Fruit fly (Drosophila melanogaster): ENCODE measurements around the gene CG10866.

Gene CG10866

DNA sequence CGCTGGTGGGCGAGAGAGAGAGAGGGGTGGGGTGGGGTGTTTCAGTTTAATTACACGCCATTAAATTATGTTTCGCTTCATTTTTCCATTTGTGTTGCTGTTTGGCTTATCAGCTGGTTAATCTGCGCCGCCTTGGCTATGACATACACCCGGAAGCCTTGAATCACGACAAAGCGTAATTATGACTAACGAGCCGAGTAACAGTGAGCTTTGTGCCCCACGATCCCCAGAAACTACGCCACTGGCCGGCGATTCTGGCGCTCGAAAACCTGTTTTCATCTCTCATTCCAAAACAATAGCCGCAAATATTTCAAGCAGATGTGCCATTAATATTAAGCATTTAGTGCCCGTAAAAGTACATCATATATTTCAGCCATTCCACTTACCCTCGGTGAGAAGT, 14.1 kb upstream of the CG10866 start:
- no peak for TF ChIP-seq Ets98B (GFP tag; IDR thresholded peaks at IDR 0.05)
- no peak for TF ChIP-seq CG32121 (GFP tag; IDR thresholded peaks at IDR 0.05)
- no peak for TF ChIP-seq CG4496 (GFP tag; IDR thresholded peaks at IDR 0.05)
- no peak for TF ChIP-seq CG15710 (tag; optimal IDR thresholded peaks at IDR 0.05)
- TF ChIP-seq fd96Ca (GFP tag; IDR thresholded peaks at IDR 0.05) = no peak
- TF ChIP-seq CG17806 (tag; optimal IDR thresholded peaks at IDR 0.05) = no peak
- no peak for TF ChIP-seq CG12605 (GFP tag; IDR thresholded peaks at IDR 0.05)
- TF ChIP-seq Snoo (tag; optimal IDR thresholded peaks at IDR 0.05) = no peak
- TF ChIP-seq CG9948 (tag; optimal IDR thresholded peaks at IDR 0.05) = no peak
- no peak for TF ChIP-seq CG10348 (GFP tag; IDR thresholded peaks at IDR 0.05)
- TF ChIP-seq gl (tag; optimal IDR thresholded peaks at IDR 0.05) = no peak
- no peak for TF ChIP-seq EcR (GFP tag; optimal IDR thresholded peaks at IDR 0.05)
- no peak for TF ChIP-seq CG8159 (tag; optimal IDR thresholded peaks at IDR 0.05)
- TF ChIP-seq CG13204 (GFP tag; optimal IDR thresholded peaks at IDR 0.05) = no peak
- no peak for TF ChIP-seq Pif1A (GFP tag; optimal IDR thresholded peaks at IDR 0.05)
- no peak for TF ChIP-seq CG34367 (tag; optimal IDR thresholded peaks at IDR 0.05)
- TF ChIP-seq Pif1B (GFP tag; optimal IDR thresholded peaks at IDR 0.05) = no peak
- no peak for TF ChIP-seq rn (GFP tag; IDR thresholded peaks at IDR 0.05)
- no peak for TF ChIP-seq D1 (tag; optimal IDR thresholded peaks at IDR 0.05)

DNA sequence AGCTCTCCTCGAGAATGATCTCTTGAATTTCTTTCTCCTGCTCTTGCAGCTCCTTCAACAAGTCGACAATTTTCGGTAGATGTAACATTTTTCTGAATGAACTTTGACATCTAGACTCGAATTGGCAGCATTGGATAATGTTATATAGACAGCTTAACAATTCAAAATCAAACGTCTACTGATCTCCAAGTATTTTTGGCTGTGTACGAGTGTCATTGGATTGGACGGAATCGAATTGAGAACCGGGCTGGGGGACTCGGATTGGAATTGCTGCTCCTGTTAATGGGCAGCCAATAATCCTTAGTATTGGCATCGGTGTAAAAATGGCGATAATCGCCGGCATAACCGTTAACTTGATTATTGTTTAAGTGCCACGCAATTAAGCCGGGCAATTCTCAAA, 11.4 kb upstream of the CG10866 start, which contains the start of gene CG14983:
Gene CG14983, minus strand, starts transcription at position 101 of the 400 bp plus-strand sequence.
- TF ChIP-seq fd96Ca (GFP tag; IDR thresholded peaks at IDR 0.05) (no peak), Pif1A (GFP tag; optimal IDR thresholded peaks at IDR 0.05) (no peak), D1 (tag; optimal IDR thresholded peaks at IDR 0.05) (no peak), CG12605 (GFP tag; IDR thresholded peaks at IDR 0.05) (no peak), CG15710 (tag; optimal IDR thresholded peaks at IDR 0.05) (no peak), CG14655 (GFP tag; optimal IDR thresholded peaks at IDR 0.05) (no peak), CG13204 (GFP tag; optimal IDR thresholded peaks at IDR 0.05) (no peak), CG8159 (tag; optimal IDR thresholded peaks at IDR 0.05) (no peak), gl (tag; optimal IDR thresholded peaks at IDR 0.05) (no peak), Ets98B (GFP tag; IDR thresholded peaks at IDR 0.05) (no peak), Pif1B (GFP tag; optimal IDR thresholded peaks at IDR 0.05) (no peak), rn (GFP tag; IDR thresholded peaks at IDR 0.05) (no peak)

DNA sequence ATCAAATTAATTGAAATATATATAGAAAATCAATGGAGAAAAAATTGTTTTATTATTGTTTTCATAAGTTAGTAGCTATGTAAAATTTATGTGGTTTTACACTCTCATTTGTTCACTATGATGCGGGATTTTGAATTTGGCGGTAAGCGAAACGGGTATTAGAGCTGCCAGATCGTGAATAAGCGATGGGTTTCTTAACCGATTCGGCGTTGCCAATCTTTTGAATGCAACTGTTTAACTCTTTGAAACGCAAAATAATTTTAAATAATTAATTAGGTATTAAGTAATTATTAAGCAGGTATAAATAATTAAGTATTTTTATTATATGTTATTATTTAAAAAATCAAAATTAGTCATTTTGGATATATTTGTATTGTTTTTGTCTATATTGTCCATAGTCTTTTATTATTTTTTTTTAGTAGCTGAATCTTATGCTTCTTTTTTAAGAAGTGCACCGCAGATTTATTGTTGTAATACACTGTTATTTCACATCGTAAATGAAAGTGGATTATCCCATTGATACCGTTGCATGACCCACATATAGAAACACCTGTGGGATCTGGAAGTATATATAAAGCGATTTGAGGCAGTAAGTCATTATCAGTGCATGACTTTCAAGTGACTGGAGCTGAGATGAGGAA, 9.6 kb upstream of the CG10866 start, which contains the start of gene CG10853:
Gene CG10853, plus strand, starts transcription at position 591 of the 641 bp plus-strand sequence.
- TF ChIP-seq D1 (tag; optimal IDR thresholded peaks at IDR 0.05) = peak; percentile 44
- TF ChIP-seq CG8301 (tag; optimal IDR thresholded peaks at IDR 0.05) = no peak

DNA sequence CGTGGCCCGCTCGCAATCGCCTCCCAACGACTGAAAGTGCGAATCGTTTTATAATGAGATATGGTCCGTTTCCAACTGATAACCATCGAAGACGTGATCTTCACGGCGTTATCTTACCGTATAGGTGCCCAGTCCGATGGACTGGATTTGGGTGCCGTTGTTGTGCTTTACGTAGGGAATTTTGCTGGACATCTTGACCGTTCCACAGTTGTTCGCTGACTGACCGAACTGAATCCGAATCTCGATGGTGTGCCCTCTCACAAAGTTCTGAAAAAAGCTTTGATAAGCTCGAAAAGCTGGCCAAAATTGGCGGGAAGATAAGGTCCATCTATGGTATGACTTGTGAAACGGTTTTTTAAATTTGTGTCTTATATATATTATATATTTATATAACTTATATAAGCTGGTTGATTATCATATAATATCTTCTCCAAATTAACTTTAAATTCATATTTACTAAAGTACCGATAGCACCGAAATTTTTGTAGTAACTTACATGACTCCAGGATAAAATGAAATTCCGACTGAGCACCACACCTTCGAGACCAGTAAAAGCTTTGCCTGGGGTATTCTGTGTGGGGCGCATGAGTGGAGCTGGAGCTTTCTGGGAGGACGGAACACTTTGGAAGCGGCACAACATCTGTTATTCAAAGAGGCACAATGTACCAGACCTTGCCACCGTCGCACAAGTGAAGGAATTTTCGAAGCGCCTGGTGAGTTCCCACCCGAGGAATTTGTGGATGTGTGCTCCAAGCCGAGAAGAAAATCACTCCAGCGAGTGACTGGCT, 4.6 kb upstream of the CG10866 start, which contains the start of the genes CG10863 and CG14982:
Gene CG10863, minus strand, starts transcription at position 225 of the 788 bp plus-strand sequence.
Gene CG14982, plus strand, starts transcription at position 470 of the 788 bp plus-strand sequence.
- no peak for TF ChIP-seq CG10348 (GFP tag; IDR thresholded peaks at IDR 0.05)
- TF ChIP-seq CG12605 (GFP tag; IDR thresholded peaks at IDR 0.05) = peak; percentile 70
- TF ChIP-seq EcR (GFP tag; optimal IDR thresholded peaks at IDR 0.05) = peak; percentile 25
- TF ChIP-seq Pif1A (GFP tag; optimal IDR thresholded peaks at IDR 0.05) = no peak
- TF ChIP-seq fd96Ca (GFP tag; IDR thresholded peaks at IDR 0.05) = peak; percentile 8; the same call in 1 of the 3 replicates
- TF ChIP-seq gl (tag; optimal IDR thresholded peaks at IDR 0.05) = no peak
- peak; percentile 4 for TF ChIP-seq CG8159 (tag; optimal IDR thresholded peaks at IDR 0.05)
- TF ChIP-seq CG15710 (tag; optimal IDR thresholded peaks at IDR 0.05) = no peak
- peak; percentile 5 for TF ChIP-seq Snoo (tag; optimal IDR thresholded peaks at IDR 0.05)
- 0 out of 3 replicates have a peak, but pooled peaks have one; percentile 37 for TF ChIP-seq CG4496 (GFP tag; IDR thresholded peaks at IDR 0.05)

DNA sequence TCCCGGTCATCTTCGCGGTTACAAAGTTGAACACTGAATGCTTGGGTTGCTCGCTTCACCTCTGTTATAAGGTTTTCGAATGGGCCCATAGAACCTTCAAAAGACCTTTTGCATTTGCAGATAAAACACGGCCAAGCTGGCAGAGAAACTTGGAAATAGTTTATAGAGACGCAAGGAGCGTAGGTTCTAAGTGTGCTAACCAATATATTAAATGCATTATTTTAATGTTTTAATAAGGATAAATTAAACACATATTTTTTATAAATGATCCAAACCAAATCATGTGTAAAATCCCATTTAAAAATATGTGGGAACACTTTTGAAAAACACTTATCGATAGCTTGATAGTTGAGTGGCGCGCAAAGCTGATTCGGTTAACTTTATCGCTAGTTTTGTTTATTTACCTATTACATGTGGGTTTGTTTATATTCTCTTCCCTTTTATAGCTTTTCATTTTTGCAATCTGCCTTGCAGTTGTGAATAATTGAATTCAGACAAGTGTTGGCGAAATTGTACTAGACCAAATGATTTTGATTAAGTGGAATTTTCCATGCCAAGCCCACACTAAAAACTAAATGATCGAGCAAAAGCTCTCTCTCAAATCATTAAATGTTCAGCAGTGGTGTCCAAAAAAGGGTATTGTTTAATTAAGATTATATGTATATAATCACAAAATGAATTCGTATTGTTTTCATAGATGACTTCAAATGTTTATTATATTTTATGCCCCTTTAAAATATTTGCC, 2.5 kb upstream of the CG10866 start, which contains the start of gene CG12766:
Gene CG12766, minus strand, starts transcription at position 51 of the 745 bp plus-strand sequence.
- TF ChIP-seq CG32121 (GFP tag; IDR thresholded peaks at IDR 0.05) (peak; percentile 52), CG34367 (tag; optimal IDR thresholded peaks at IDR 0.05) (no peak), Snoo (tag; optimal IDR thresholded peaks at IDR 0.05) (no peak), CG15710 (tag; optimal IDR thresholded peaks at IDR 0.05) (no peak), gl (tag; optimal IDR thresholded peaks at IDR 0.05) (no peak), Pif1B (GFP tag; optimal IDR thresholded peaks at IDR 0.05) (no peak), D1 (tag; optimal IDR thresholded peaks at IDR 0.05) (no peak), Ets98B (GFP tag; IDR thresholded peaks at IDR 0.05) (peak; percentile 21; the same call in 1 of the 2 replicates), CG13204 (GFP tag; optimal IDR thresholded peaks at IDR 0.05) (no peak), Pif1A (GFP tag; optimal IDR thresholded peaks at IDR 0.05) (no peak), fd96Ca (GFP tag; IDR thresholded peaks at IDR 0.05) (no peak), CG10348 (GFP tag; IDR thresholded peaks at IDR 0.05) (no peak), CG8301 (tag; optimal IDR thresholded peaks at IDR 0.05) (no peak), CG8159 (tag; optimal IDR thresholded peaks at IDR 0.05) (no peak), CG12605 (GFP tag; IDR thresholded peaks at IDR 0.05) (peak; percentile 55), CG17806 (tag; optimal IDR thresholded peaks at IDR 0.05) (no peak), CG4496 (GFP tag; IDR thresholded peaks at IDR 0.05) (peak; percentile 80), CG9948 (tag; optimal IDR thresholded peaks at IDR 0.05) (no peak), rn (GFP tag; IDR thresholded peaks at IDR 0.05) (no peak), EcR (GFP tag; optimal IDR thresholded peaks at IDR 0.05) (no peak), CG14655 (GFP tag; optimal IDR thresholded peaks at IDR 0.05) (no peak)
